Worm (Caenorhabditis elegans) whole organism, mixed stage, embryonic: ENCODE results near the gene zig-2.

Experiments used
- blmp-1 ChIP-seq: fragments of 150-350 bp; optimal IDR thresholded peaks from 2 replicates; lab custom pipeline; 2014; ENCODE audit warnings: missing biosample characterization, missing genetic modification characterization
- ceh-43 ChIP-seq: fragments of 200-800 bp; sonication (Bioruptor generic); optimal IDR thresholded peaks from 2 replicates; lab custom pipeline; 2018; ENCODE audit warnings: mild to moderate bottlenecking, missing genetic modification characterization, moderate library complexity, missing compliant biosample characterization
- ces-1 ChIP-seq: fragments of 150-350 bp; optimal IDR thresholded peaks from 2 replicates; lab custom pipeline; 2014; ENCODE audit warnings: missing biosample characterization, missing genetic modification reagents, missing genetic modification characterization
- elt-1 ChIP-seq: sonication (generic microtip); optimal IDR thresholded peaks from 2 replicates; lab custom pipeline; 2017; ENCODE audit warnings: missing genetic modification characterization, mild to moderate bottlenecking, missing compliant biosample characterization, antibody characterized with exemption, moderate library complexity, borderline replicate concordance; ENCODE audit not compliant: insufficient read depth
- lin-13 ChIP-seq: fragments of 150-350 bp; optimal IDR thresholded peaks from 2 replicates; lab custom pipeline; 2014; ENCODE audit warnings: missing biosample characterization, missing genetic modification characterization
- lsy-2 ChIP-seq: fragments of 150-350 bp; optimal IDR thresholded peaks from 2 replicates; lab custom pipeline; 2014; ENCODE audit warnings: missing biosample characterization, missing genetic modification characterization
- mls-2 ChIP-seq: sonication (generic microtip); optimal IDR thresholded peaks from 2 replicates; lab custom pipeline; 2016; ENCODE audit warnings: mild to moderate bottlenecking, missing genetic modification characterization, moderate library complexity, missing compliant biosample characterization
- nhr-12 ChIP-seq: fragments of 150-350 bp; optimal IDR thresholded peaks from 2 replicates; lab custom pipeline; 2014; ENCODE audit warnings: missing biosample characterization, missing genetic modification characterization
- nhr-237 ChIP-seq: fragments of 150-350 bp; optimal IDR thresholded peaks from 2 replicates; lab custom pipeline; 2014; ENCODE audit warnings: missing biosample characterization, missing genetic modification characterization
- nhr-76 ChIP-seq: sonication (generic microtip); optimal IDR thresholded peaks from 2 replicates; lab custom pipeline; 2017; ENCODE audit warnings: missing biosample characterization, missing genetic modification characterization
- pha-4 ChIP-seq: fragments of 150-350 bp; optimal IDR thresholded peaks from 2 replicates; lab custom pipeline; 2018; ENCODE audit warnings: missing biosample characterization, missing genetic modification reagents, missing genetic modification characterization
- snpc-4 ChIP-seq: fragments of 150-350 bp; optimal IDR thresholded peaks from 2 replicates; lab custom pipeline; 2014; ENCODE audit warnings: missing biosample characterization, missing genetic modification characterization
- unc-39 ChIP-seq: fragments of 150-350 bp; optimal IDR thresholded peaks from 2 replicates; lab custom pipeline; 2014; ENCODE audit warnings: missing biosample characterization, missing genetic modification characterization

DNA sequence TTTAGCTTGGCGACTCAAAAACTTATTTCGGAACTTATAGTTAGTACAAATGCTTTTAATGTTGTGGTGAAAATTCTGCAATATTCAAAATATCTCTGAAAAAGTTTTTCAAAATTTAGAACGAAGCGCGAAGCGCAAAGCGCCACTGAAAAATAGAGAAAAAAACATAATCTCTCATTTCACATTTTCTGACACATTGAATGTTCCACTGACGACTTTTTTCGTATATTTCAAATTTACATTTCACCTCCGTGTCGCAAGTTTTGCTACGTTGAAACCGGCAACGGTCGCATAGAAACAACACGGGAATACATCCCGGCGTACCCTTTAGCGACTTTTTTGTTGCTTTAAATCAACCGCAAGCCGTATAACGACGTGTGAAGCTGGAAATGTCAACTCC is 7.1 kb upstream of the zig-2 start, which contains the start of gene F42F12.14:
- TF ChIP-seq pha-4 (no peak), ceh-43 (GFP tag; lab: Kevin White, UChicago) (no peak), elt-1 (tag; lab: Kevin White, UChicago) (no peak), nhr-12 (tag; lab: Kevin White, UChicago) (no peak), snpc-4 (tag; lab: Kevin White, UChicago) (no peak), blmp-1 (no peak), lsy-2 (tag; lab: Kevin White, UChicago) (no peak), unc-39 (no peak), nhr-237 (tag; lab: Kevin White, UChicago) (no peak), lin-13 (tag; lab: Kevin White, UChicago) (no peak), nhr-76 (tag; lab: Kevin White, UChicago) (no peak), mls-2 (tag; lab: Kevin White, UChicago) (no peak), ces-1 (no peak)
